Worm (Caenorhabditis elegans): ENCODE measurements around the gene bud-31.

- TF ChIP-seq lsy-12 (tag; optimal IDR thresholded peaks at IDR 0.05) (no peak), elt-3 (tag; optimal IDR thresholded peaks at IDR 0.05) (no peak), ama-1 (optimal IDR thresholded peaks at IDR 0.05) (no peak), zag-1 (tag; optimal IDR thresholded peaks at IDR 0.05) (no peak), mdl-1 (tag; optimal IDR thresholded peaks at IDR 0.05) (no peak), nhr-76 (tag; optimal IDR thresholded peaks at IDR 0.05) (no peak), skn-1 (tag; optimal IDR thresholded peaks at IDR 0.05) (no peak), fkh-10 (GFP tag; optimal IDR thresholded peaks at IDR 0.05) (no peak), nhr-28 (tag; optimal IDR thresholded peaks at IDR 0.05) (no peak), unc-39 (tag; optimal IDR thresholded peaks at IDR 0.05) (no peak), egl-27 (tag; optimal IDR thresholded peaks at IDR 0.05) (no peak), nfya-1 (tag; optimal IDR thresholded peaks at IDR 0.05; ENCODE audit: insufficient read depth) (peak; percentile 4), nhr-12 (tag; optimal IDR thresholded peaks at IDR 0.05) (no peak)
These were observed 45.7 kb upstream of the bud-31 start for ce11 chrIII:9741985-9742384.
